Fruit fly (Drosophila melanogaster) whole organism, wandering third instar larva: ENCODE measurements around the gene CG7829.

Experiments used
- Myc ChIP-seq: fragments of >200 bp; optimal IDR thresholded peaks from 2 replicates; lab custom pipeline; 2017
- psq ChIP-seq: fragments of 200-800 bp; sonication (Bioruptor generic); optimal IDR thresholded peaks from 3 replicates; lab custom pipeline; 2017; ENCODE audit warnings: missing biosample characterization, mild to moderate bottlenecking, missing genetic modification characterization, moderate library complexity
- usp ChIP-seq: fragments of >200 bp; optimal IDR thresholded peaks from 2 replicates; lab custom pipeline; 2017; ENCODE audit warnings: missing biosample characterization, missing genetic modification characterization

DNA sequence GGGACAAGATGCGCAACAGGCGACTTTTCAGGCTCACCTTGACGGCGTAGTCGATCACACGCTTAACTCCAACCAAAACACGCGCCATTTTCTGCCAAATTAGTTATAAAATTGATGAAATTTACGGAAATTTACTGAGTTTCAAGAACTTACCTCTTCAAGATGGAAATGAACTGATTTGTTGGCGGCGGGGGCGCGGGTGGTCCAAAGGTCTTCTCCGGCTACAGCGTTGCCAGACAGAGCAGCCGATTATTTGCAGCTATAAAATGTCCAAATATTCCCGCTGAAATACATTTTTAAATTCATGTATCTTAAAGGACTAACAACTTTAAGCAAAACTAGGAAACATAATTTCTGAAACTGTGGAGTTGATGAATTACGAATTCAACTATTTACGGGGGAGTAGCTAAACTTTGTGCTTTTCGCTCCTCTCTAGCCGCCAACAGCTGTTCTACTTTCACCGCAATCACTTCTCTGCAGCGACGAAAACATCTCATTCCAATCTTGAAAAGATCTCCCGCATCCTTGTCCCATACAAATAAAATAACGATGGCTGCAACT is 14.7 kb downstream of the CG7829 start, which contains the start of the genes Etfb and CG7789:
- TF ChIP-seq Myc (lab: Kevin White, UChicago) (peak; percentile 81), usp (GFP tag; lab: Kevin White, UChicago) (no peak), psq (GFP tag; lab: Kevin White, UChicago) (peak; percentile 77)
